Worm (Caenorhabditis elegans): ENCODE results near the gene spp-16.

spp-16 gene

ce11 chrV:10893510-10894128 lies 7.5 kb downstream of the spp-16 start, which contains the start of gene F32D8.4:
TSS of gene F32D8.4 (minus strand) at chrV:10893560.
- no peak for TF ChIP-seq elt-1 (tag; optimal IDR thresholded peaks at IDR 0.05)
- TF ChIP-seq sem-4 (tag; optimal IDR thresholded peaks at IDR 0.05) = no peak

ce11 chrV:10890980-10891379 lies 10.1 kb downstream of the spp-16 start, which contains the start of gene F32D8.12:
TSS of gene F32D8.12 (minus strand) at chrV:10891027.
- TF ChIP-seq ZK546.5 (tag; optimal IDR thresholded peaks at IDR 0.05) (no peak), crh-2 (tag; optimal IDR thresholded peaks at IDR 0.05) (peak; percentile 34), elt-1 (tag; optimal IDR thresholded peaks at IDR 0.05) (no peak), C34F6.9 (tag; optimal IDR thresholded peaks at IDR 0.05) (peak; percentile 49), fos-1 (tag; optimal IDR thresholded peaks at IDR 0.05) (peak; percentile 61), F13H6.1 (tag; optimal IDR thresholded peaks at IDR 0.05) (peak; percentile 16), nhr-25 (tag; optimal IDR thresholded peaks at IDR 0.05) (peak; percentile 42), blmp-1 (tag; optimal IDR thresholded peaks at IDR 0.05; ENCODE audit: insufficient read depth) (peak; percentile 13), ceh-82 (tag; optimal IDR thresholded peaks at IDR 0.05) (no peak), elt-3 (tag; optimal IDR thresholded peaks at IDR 0.05) (no peak), ama-1 (optimal IDR thresholded peaks at IDR 0.05) (no peak), unc-55 (GFP tag; optimal IDR thresholded peaks at IDR 0.05) (peak; percentile 20), aly-2 (tag; optimal IDR thresholded peaks at IDR 0.05) (no peak), nhr-129 (tag; optimal IDR thresholded peaks at IDR 0.05) (peak; percentile 73), egl-27 (tag; optimal IDR thresholded peaks at IDR 0.05) (no peak), nhr-21 (tag; optimal IDR thresholded peaks at IDR 0.05) (peak; percentile 64), nhr-10 (tag; optimal IDR thresholded peaks at IDR 0.05) (no peak), sma-9 (GFP tag; optimal IDR thresholded peaks at IDR 0.05) (peak; percentile 18), sma-9 (tag; optimal IDR thresholded peaks at IDR 0.05) (no peak), ztf-11 (tag; optimal IDR thresholded peaks at IDR 0.05) (no peak), sma-3 (GFP tag; optimal IDR thresholded peaks at IDR 0.05) (peak; percentile 6), ceh-16 (tag; optimal IDR thresholded peaks at IDR 0.05) (no peak), Y55F3AM.14 (GFP tag; optimal IDR thresholded peaks at IDR 0.05) (no peak), lsy-2 (tag; optimal IDR thresholded peaks at IDR 0.05) (peak in 1 of 2 experiments; percentile 55), gmeb-1 (tag; optimal IDR thresholded peaks at IDR 0.05) (peak; percentile 51), sem-4 (tag; optimal IDR thresholded peaks at IDR 0.05) (no peak), unc-62 (GFP tag; optimal IDR thresholded peaks at IDR 0.05) (no peak)

ce11 chrV:10889774-10890173 lies 11.3 kb downstream of the spp-16 start:
- no peak for TF ChIP-seq aly-2 (tag; optimal IDR thresholded peaks at IDR 0.05)
- TF ChIP-seq ama-1 (optimal IDR thresholded peaks at IDR 0.05) = peak; percentile 47

- TF ChIP-seq zag-1 (tag; optimal IDR thresholded peaks at IDR 0.05) (no peak), unc-62 (GFP tag; optimal IDR thresholded peaks at IDR 0.05) (no peak), R02D3.7 (tag; optimal IDR thresholded peaks at IDR 0.05) (no peak), elt-3 (tag; optimal IDR thresholded peaks at IDR 0.05) (no peak), lin-11 (tag; optimal IDR thresholded peaks at IDR 0.05) (no peak), C34F6.9 (tag; optimal IDR thresholded peaks at IDR 0.05) (no peak), nhr-21 (tag; optimal IDR thresholded peaks at IDR 0.05) (no peak), nhr-77 (tag; optimal IDR thresholded peaks at IDR 0.05) (no peak), ama-1 (optimal IDR thresholded peaks at IDR 0.05) (no peak), ztf-1 (GFP tag; conservative IDR thresholded peaks at IDR 0.05) (no peak), mbf-1 (tag; optimal IDR thresholded peaks at IDR 0.05) (no peak), mab-5 (tag; optimal IDR thresholded peaks at IDR 0.05) (no peak)
These were observed 12.1 kb downstream of the spp-16 start, which contains the start of gene F32D8.11 for ce11 chrV:10889036-10889435. TSS of gene F32D8.11 (minus strand) at chrV:10889136.

ce11 chrV:10888153-10888552 lies 12.9 kb downstream of the spp-16 start:
- TF ChIP-seq ztf-4 (tag; optimal IDR thresholded peaks at IDR 0.05) (no peak), ztf-1 (GFP tag; conservative IDR thresholded peaks at IDR 0.05) (no peak), R02D3.7 (tag; optimal IDR thresholded peaks at IDR 0.05) (no peak), mab-5 (tag; optimal IDR thresholded peaks at IDR 0.05) (no peak), mbf-1 (tag; optimal IDR thresholded peaks at IDR 0.05) (no peak), dmd-4 (tag; optimal IDR thresholded peaks at IDR 0.05) (no peak), skn-1 (tag; optimal IDR thresholded peaks at IDR 0.05) (no peak), sma-9 (GFP tag; optimal IDR thresholded peaks at IDR 0.05) (peak; percentile 11), sma-9 (tag; optimal IDR thresholded peaks at IDR 0.05) (no peak)
